Fruit fly (Drosophila melanogaster): ENCODE measurements around the gene Octbeta1R.

DNA sequence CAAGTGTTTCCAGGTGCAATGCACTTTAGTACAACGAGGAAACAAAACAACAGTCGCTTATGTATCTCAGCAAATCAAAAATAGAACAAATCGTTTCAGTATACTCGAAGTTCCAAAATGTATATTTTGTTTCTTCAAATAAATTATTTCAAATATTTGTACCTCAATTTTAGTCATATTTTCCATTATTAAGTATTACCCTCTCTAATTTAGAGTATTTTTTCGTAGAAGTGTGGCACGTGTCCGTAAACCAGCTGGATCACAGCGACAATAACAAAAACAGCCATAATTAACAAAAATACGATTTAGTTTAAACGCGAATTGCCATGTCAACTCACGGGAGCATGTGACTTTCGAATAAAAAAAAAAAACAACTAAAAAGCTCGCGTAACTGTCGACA is 21.7 kb downstream of the Octbeta1R start:
- no peak for TF ChIP-seq pan (optimal IDR thresholded peaks at IDR 0.05)
- TF ChIP-seq pan (GFP tag; optimal IDR thresholded peaks at IDR 0.05 in 1 of 2, IDR thresholded peaks at IDR 0.05 in 1 of 2) = no peak
- TF ChIP-seq usp (GFP tag; optimal IDR thresholded peaks at IDR 0.05) = no peak
- TF ChIP-seq Dref (GFP tag; IDR thresholded peaks at IDR 0.05) = no peak
- no peak for TF ChIP-seq ara (GFP tag; IDR thresholded peaks at IDR 0.05)
- TF ChIP-seq dpn (GFP tag; optimal IDR thresholded peaks at IDR 0.05) = no peak
- TF ChIP-seq ind (GFP tag; optimal IDR thresholded peaks at IDR 0.05) = no peak
- no peak for TF ChIP-seq D19B (GFP tag; optimal IDR thresholded peaks at IDR 0.05)
- no peak for TF ChIP-seq mirr (GFP tag; optimal IDR thresholded peaks at IDR 0.05)
- TF ChIP-seq Atf-2 (GFP tag; optimal IDR thresholded peaks at IDR 0.05) = no peak
- TF ChIP-seq Hr51 (GFP tag; optimal IDR thresholded peaks at IDR 0.05) = no peak
- TF ChIP-seq hth (optimal IDR thresholded peaks at IDR 0.05) = no peak
